Worm (Caenorhabditis elegans) whole organism, young adult: Measurements from ENCODE around the gene Y38C1AA.7.
A peak's percentile ranks its signal among the peaks of the same experiment; 100 is the strongest.

Experiments used
- B0336.3 ChIP-seq: fragments of 200-800 bp; sonication (Bioruptor generic); IDR thresholded peaks from 2 replicates; pipeline ENCODE4 v1.3.6; 2022; ENCODE audit warnings: missing genetic modification characterization, missing compliant biosample characterization
- C17E4.6 ChIP-seq: fragments of 200-800 bp; sonication (Bioruptor generic); IDR thresholded peaks from 2 replicates; pipeline ENCODE4 v1.3.6; 2022; ENCODE audit warnings: missing genetic modification reagents, missing genetic modification characterization, missing compliant biosample characterization
- F10E7.11 ChIP-seq: sonication (generic microtip); optimal IDR thresholded peaks from 2 replicates; lab custom pipeline; 2017; ENCODE audit warnings: mild to moderate bottlenecking, missing genetic modification characterization, moderate library complexity, missing compliant biosample characterization
- F39B2.1 ChIP-seq: fragments of 200-800 bp; sonication (Bioruptor generic); IDR thresholded peaks from 2 replicates; pipeline ENCODE4 v1.3.6; 2022; ENCODE audit warnings: missing genetic modification reagents, missing genetic modification characterization, missing compliant biosample characterization
- F49E8.2 ChIP-seq: sonication (generic microtip); optimal IDR thresholded peaks from 3 replicates; lab custom pipeline; 2017; ENCODE audit warnings: missing genetic modification characterization, mild to moderate bottlenecking, missing compliant biosample characterization, antibody characterized with exemption, moderate library complexity; ENCODE audit not compliant: insufficient read depth
- F57C9.4 ChIP-seq: sonication (generic microtip); optimal IDR thresholded peaks from 2 replicates; lab custom pipeline; 2017; ENCODE audit warnings: mild to moderate bottlenecking, missing genetic modification characterization, missing compliant biosample characterization
- T07F8.4 ChIP-seq: sonication (generic microtip); optimal IDR thresholded peaks from 2 replicates; lab custom pipeline; 2016; ENCODE audit warnings: mild to moderate bottlenecking, missing genetic modification characterization, moderate library complexity, missing compliant biosample characterization
- Y56A3A.18 ChIP-seq: fragments of 200-800 bp; sonication (Bioruptor generic); IDR thresholded peaks from 2 replicates; pipeline ENCODE4 v1.3.6; 2022; ENCODE audit warnings: missing genetic modification reagents, missing genetic modification characterization, missing compliant biosample characterization
- athp-1 ChIP-seq: sonication (generic microtip); optimal IDR thresholded peaks from 2 replicates; lab custom pipeline; 2017; ENCODE audit warnings: mild to moderate bottlenecking, missing genetic modification characterization, missing compliant biosample characterization
- attf-3 ChIP-seq: fragments of 200-800 bp; sonication (Bioruptor generic); conservative IDR thresholded peaks from 2 replicates; pipeline ENCODE4 v1.3.6; 2022; ENCODE audit warnings: missing genetic modification reagents, missing genetic modification characterization, missing compliant biosample characterization
- bed-1 ChIP-seq: fragments of 200-800 bp; sonication (Bioruptor generic); IDR thresholded peaks from 2 replicates; pipeline ENCODE4 v1.3.6; 2022; ENCODE audit warnings: missing genetic modification reagents, missing genetic modification characterization, missing compliant biosample characterization
- cebp-1 ChIP-seq, 2 experiments: fragments of 200-800 bp in 1 of 2; sonication (Bioruptor generic) in 1 of 2; sonication (generic microtip) in 1 of 2; IDR thresholded peaks in 1 of 2; optimal IDR thresholded peaks in 1 of 2; 2 replicates each; pipeline versions ENCODE4 v1.3.6 to Lab custom; 2017 to 2022; ENCODE audit warnings: missing compliant biosample characterization in 2 of 2, missing genetic modification characterization in 2 of 2, mild to moderate bottlenecking in 1 of 2, missing genetic modification reagents in 1 of 2, moderate library complexity in 1 of 2
- ceh-27 ChIP-seq: fragments of 200-800 bp; sonication (Bioruptor generic); optimal IDR thresholded peaks from 2 replicates; lab custom pipeline; 2018; ENCODE audit warnings: mild to moderate bottlenecking, missing genetic modification characterization, moderate library complexity, missing compliant biosample characterization
- ceh-40 ChIP-seq: fragments of 200-800 bp; sonication (Bioruptor generic); IDR thresholded peaks from 2 replicates; pipeline ENCODE4 v1.3.6; 2022; ENCODE audit warnings: missing genetic modification characterization, missing compliant biosample characterization
- ceh-79 ChIP-seq: sonication (generic microtip); optimal IDR thresholded peaks from 2 replicates; lab custom pipeline; 2017; ENCODE audit warnings: mild to moderate bottlenecking, missing genetic modification characterization, missing compliant biosample characterization
- efl-1 ChIP-seq: fragments of 150-350 bp; optimal IDR thresholded peaks from 2 replicates; lab custom pipeline; 2014; ENCODE audit warnings: missing biosample characterization, missing genetic modification reagents, missing genetic modification characterization
- egl-44 ChIP-seq: fragments of 200-800 bp; sonication (Bioruptor generic); IDR thresholded peaks from 2 replicates; pipeline ENCODE4 v1.3.6; 2022; ENCODE audit warnings: missing genetic modification reagents, missing genetic modification characterization, missing compliant biosample characterization
- gei-17 ChIP-seq: fragments of 200-800 bp; sonication (Bioruptor generic); optimal IDR thresholded peaks from 2 replicates; lab custom pipeline; 2018; ENCODE audit warnings: mild to moderate bottlenecking, missing genetic modification characterization, missing compliant biosample characterization
- hmg-1.2 ChIP-seq: fragments of 200-800 bp; sonication (Bioruptor generic); IDR thresholded peaks from 2 replicates; pipeline ENCODE4 v1.3.6; 2022; ENCODE audit warnings: missing genetic modification reagents, missing genetic modification characterization, missing compliant biosample characterization
- hrde-1 ChIP-seq: sonication (generic microtip); optimal IDR thresholded peaks from 2 replicates; lab custom pipeline; 2016; ENCODE audit warnings: missing genetic modification characterization, mild to moderate bottlenecking, missing compliant biosample characterization, moderate library complexity, missing genotype, missing genetic modification reagents, borderline replicate concordance
- hsf-1 ChIP-seq: fragments of 200-800 bp; sonication (Bioruptor generic); IDR thresholded peaks from 2 replicates; pipeline ENCODE4 v1.3.6; 2022; ENCODE audit warnings: missing genetic modification reagents, missing genetic modification characterization, missing compliant biosample characterization
- lag-1 ChIP-seq: fragments of 200-800 bp; sonication (Bioruptor generic); IDR thresholded peaks from 2 replicates; pipeline ENCODE4 v1.3.6; 2022; ENCODE audit warnings: missing genetic modification reagents, missing genetic modification characterization, missing compliant biosample characterization
- let-526 ChIP-seq: fragments of 200-800 bp; sonication (Bioruptor generic); IDR thresholded peaks from 2 replicates; pipeline ENCODE4 v1.3.6; 2022; ENCODE audit warnings: missing genetic modification reagents, missing genetic modification characterization, missing compliant biosample characterization
- lin-35 ChIP-seq, 3 experiments: fragments of 150-350 bp in 2 of 3; sonication (generic microtip) in 1 of 3; optimal IDR thresholded peaks; 2 replicates each; lab custom pipeline; 2014 to 2018; ENCODE audit warnings: missing biosample characterization in 3 of 3, missing genetic modification characterization in 3 of 3, missing genetic modification reagents in 3 of 3
- madf-10 ChIP-seq: sonication (generic microtip); optimal IDR thresholded peaks from 2 replicates; lab custom pipeline; 2016; ENCODE audit warnings: mild to moderate bottlenecking, missing genetic modification characterization, missing compliant biosample characterization
- madf-6 ChIP-seq: fragments of 200-800 bp; sonication (Bioruptor generic); IDR thresholded peaks from 2 replicates; pipeline ENCODE4 v1.3.6; 2022; ENCODE audit warnings: missing genetic modification reagents, missing genetic modification characterization, missing compliant biosample characterization
- nhr-179 ChIP-seq: sonication (generic microtip); optimal IDR thresholded peaks from 2 replicates; lab custom pipeline; 2016; ENCODE audit warnings: mild to moderate bottlenecking, missing genetic modification characterization, missing compliant biosample characterization
- nhr-80 ChIP-seq: sonication (generic microtip); optimal IDR thresholded peaks from 2 replicates; lab custom pipeline; 2016; ENCODE audit warnings: missing genetic modification characterization, missing compliant biosample characterization
- nhr-90 ChIP-seq: sonication (generic microtip); optimal IDR thresholded peaks from 2 replicates; lab custom pipeline; 2016; ENCODE audit warnings: missing genotype, mild to moderate bottlenecking, missing genetic modification characterization, missing compliant biosample characterization
- rec-8 ChIP-seq, 2 experiments: sonication (generic microtip); optimal IDR thresholded peaks; 2 replicates each; lab custom pipeline; 2016; ENCODE audit warnings: mild to moderate bottlenecking in 2 of 2, missing genetic modification characterization in 2 of 2, missing genetic modification reagents in 2 of 2, missing genotype in 2 of 2, missing biosample characterization in 1 of 2, missing compliant biosample characterization in 1 of 2, moderate library complexity in 1 of 2
- snpc-1.3 ChIP-seq: sonication (generic microtip); optimal IDR thresholded peaks from 2 replicates; lab custom pipeline; 2017; ENCODE audit warnings: missing genetic modification characterization, mild to moderate bottlenecking, missing compliant biosample characterization, antibody characterized with exemption, moderate library complexity, missing genotype, missing genetic modification reagents; ENCODE audit not compliant: insufficient read depth
- sptf-2 ChIP-seq: fragments of 200-800 bp; sonication (Bioruptor generic); optimal IDR thresholded peaks from 2 replicates; lab custom pipeline; 2018; ENCODE audit warnings: mild to moderate bottlenecking, missing genetic modification characterization, missing compliant biosample characterization
- ztf-18 ChIP-seq: sonication (generic microtip); optimal IDR thresholded peaks from 2 replicates; lab custom pipeline; 2016; ENCODE audit warnings: missing genotype, mild to moderate bottlenecking, missing genetic modification characterization, missing compliant biosample characterization
- ztf-28 ChIP-seq: fragments of 200-800 bp; sonication (Bioruptor generic); IDR thresholded peaks from 2 replicates; pipeline ENCODE4 v1.3.6; 2022; ENCODE audit warnings: missing genetic modification reagents, missing genetic modification characterization, missing compliant biosample characterization

Y38C1AA.7 gene

ce11 chrIV:184184-184583, 25.4 kb downstream of the Y38C1AA.7 start, which contains the start of gene pnc-1:
Gene pnc-1 (plus strand): TSS chrIV:184484.
- TF ChIP-seq Y56A3A.18 (GFP tag; lab: Robert Waterston, UW): 0 out of 2 replicates have a peak, but pooled peaks have one; percentile 24
- no peak for TF ChIP-seq ceh-79 (tag; lab: Kevin White, UChicago)

ce11 chrIV:186110-186509, 27.3 kb downstream of the Y38C1AA.7 start:
- TF ChIP-seq F57C9.4 (tag; lab: Kevin White, UChicago) (no peak), rec-8 (tag; optimal IDR thresholded peaks at IDR 0.05; lab: Kevin White, UChicago) (no peak), nhr-90 (tag; lab: Kevin White, UChicago) (no peak), lin-35 (GFP tag; optimal IDR thresholded peaks at IDR 0.05; lab: Kevin White, UChicago) (no peak), ztf-28 (GFP tag; lab: Robert Waterston, UW) (no peak), hmg-1.2 (GFP tag; lab: Robert Waterston, UW) (peak; percentile 26; the same call in 1 of the 2 replicates)

ce11 chrIV:187336-187735, 28.6 kb downstream of the Y38C1AA.7 start:
- TF ChIP-seq F10E7.11 (tag; lab: Kevin White, UChicago) (no peak), hrde-1 (no peak), egl-44 (GFP tag; lab: Robert Waterston, UW) (no peak), ceh-27 (GFP tag; lab: Kevin White, UChicago) (no peak), gei-17 (GFP tag; lab: Kevin White, UChicago) (no peak), F49E8.2 (tag; lab: Kevin White, UChicago) (no peak), madf-10 (no peak), athp-1 (tag; lab: Kevin White, UChicago) (no peak), hsf-1 (GFP tag; lab: Robert Waterston, UW) (no peak), efl-1 (GFP tag; lab: Kevin White, UChicago) (no peak), hmg-1.2 (GFP tag; lab: Robert Waterston, UW) (no peak), T07F8.4 (tag; lab: Kevin White, UChicago) (no peak), ceh-40 (0 out of 2 replicates have a peak, but pooled peaks have one; percentile 9), sptf-2 (GFP tag; lab: Kevin White, UChicago) (no peak), C17E4.6 (no peak), let-526 (GFP tag; lab: Robert Waterston, UW) (no peak), F39B2.1 (GFP tag; lab: Robert Waterston, UW) (no peak), ztf-18 (tag; lab: Kevin White, UChicago) (no peak), nhr-80 (tag; lab: Kevin White, UChicago) (peak; percentile 76), bed-1 (GFP tag; lab: Robert Waterston, UW) (no peak), cebp-1 (GFP tag; IDR thresholded peaks at IDR 0.05; lab: Robert Waterston, UW) (0 out of 2 replicates have a peak, but pooled peaks have one; percentile 55), cebp-1 (tag; optimal IDR thresholded peaks at IDR 0.05; lab: Kevin White, UChicago) (peak; percentile 37), lag-1 (GFP tag; lab: Robert Waterston, UW) (no peak), B0336.3 (GFP tag; lab: Robert Waterston, UW) (no peak), madf-6 (no peak), attf-3 (GFP tag; lab: Robert Waterston, UW) (no peak), snpc-1.3 (no peak)
- TF ChIP-seq, all 124 proteins: peak for 3

ce11 chrIV:189087-189486, 30.3 kb downstream of the Y38C1AA.7 start:
- TF ChIP-seq nhr-80 (tag; lab: Kevin White, UChicago) (peak; percentile 73), nhr-179 (tag; lab: Kevin White, UChicago) (no peak)
